Fruit fly (Drosophila melanogaster): ENCODE data around the gene nAChRalpha1.

Gene nAChRalpha1

dm6 chr3R:24368064-24368463 is 88.9 kb downstream of the nAChRalpha1 start, which contains the start of the genes CG42812 and CG33341:
CG42812 (minus strand) TSS chr3R:24368164.
CG33341 (plus strand) TSS chr3R:24368358.
- TF ChIP-seq N (GFP tag; optimal IDR thresholded peaks at IDR 0.05) = no peak

dm6 chr3R:24367120-24367519 is 89.8 kb downstream of the nAChRalpha1 start, which contains the start of gene CG42811:
CG42811 (minus strand) TSS chr3R:24367220.
- TF ChIP-seq brk (GFP tag; optimal IDR thresholded peaks at IDR 0.05) (no peak), N (GFP tag; optimal IDR thresholded peaks at IDR 0.05) (no peak), pan (optimal IDR thresholded peaks at IDR 0.05) (no peak), fru (GFP tag; optimal IDR thresholded peaks at IDR 0.05) (no peak), psq (GFP tag; optimal IDR thresholded peaks at IDR 0.05) (no peak), rgr (GFP tag; optimal IDR thresholded peaks at IDR 0.05) (no peak), sv (GFP tag; optimal IDR thresholded peaks at IDR 0.05) (no peak), dsf (GFP tag; optimal IDR thresholded peaks at IDR 0.05; ENCODE audit: borderline replicate concordance) (no peak)

dm6 chr3R:24364880-24365604 is 91.9 kb downstream of the nAChRalpha1 start, which contains the start of the genes CG17784 and CG13613:
CG17784 (minus strand) TSS chr3R:24364980.
CG13613 (plus strand) TSS chr3R:24365554.
- TF ChIP-seq jim (GFP tag; optimal IDR thresholded peaks at IDR 0.05) (no peak), Rel (GFP tag; optimal IDR thresholded peaks at IDR 0.05) (no peak), Rel (tag; optimal IDR thresholded peaks at IDR 0.05) (no peak), Myc (optimal IDR thresholded peaks at IDR 0.05) (no peak), fru (GFP tag; optimal IDR thresholded peaks at IDR 0.05) (no peak), Hnf4 (GFP tag; optimal IDR thresholded peaks at IDR 0.05) (no peak), h (GFP tag; optimal IDR thresholded peaks at IDR 0.05) (no peak), Dfd (GFP tag; optimal IDR thresholded peaks at IDR 0.05) (no peak), dl (GFP tag; optimal IDR thresholded peaks at IDR 0.05; ENCODE audit: insufficient read depth in 1 of 2, partially characterized antibody in 2 of 2) (no peak), Sp1 (GFP tag; optimal IDR thresholded peaks at IDR 0.05) (no peak), Mio (GFP tag; optimal IDR thresholded peaks at IDR 0.05) (no peak)

- TF ChIP-seq Hnf4 (GFP tag; optimal IDR thresholded peaks at IDR 0.05) (no peak), Hr83 (GFP tag; optimal IDR thresholded peaks at IDR 0.05; ENCODE audit: poor library complexity, severe bottlenecking) (no peak)
Observed at dm6 chr3R:24362838-24363237, 94.1 kb downstream of the nAChRalpha1 start, which contains the start of gene CG33340. CG33340 (plus strand) TSS chr3R:24363138.

dm6 chr3R:24361583-24361982 is 95.4 kb downstream of the nAChRalpha1 start, which contains the start of the genes CG5762 and CG33339:
CG5762 (minus strand) TSS chr3R:24361683.
CG33339 (plus strand) TSS chr3R:24361847.
- no peak for TF ChIP-seq dl (GFP tag; optimal IDR thresholded peaks at IDR 0.05; ENCODE audit: insufficient read depth in 1 of 2, partially characterized antibody in 2 of 2)
- TF ChIP-seq Mio (GFP tag; optimal IDR thresholded peaks at IDR 0.05) = no peak
- TF ChIP-seq woc (GFP tag; optimal IDR thresholded peaks at IDR 0.05) = no peak
- TF ChIP-seq pan (optimal IDR thresholded peaks at IDR 0.05) = no peak
- TF ChIP-seq psq (GFP tag; optimal IDR thresholded peaks at IDR 0.05) = no peak
- no peak for TF ChIP-seq dmrt93B (GFP tag; optimal IDR thresholded peaks at IDR 0.05)
- TF ChIP-seq OdsH (GFP tag; optimal IDR thresholded peaks at IDR 0.05) = no peak
- TF ChIP-seq Dfd (GFP tag; optimal IDR thresholded peaks at IDR 0.05) = no peak
- TF ChIP-seq CG9705 (GFP tag; optimal IDR thresholded peaks at IDR 0.05) = no peak
- TF ChIP-seq Dif (GFP tag; optimal IDR thresholded peaks at IDR 0.05; ENCODE audit: partially characterized antibody) = no peak
- no peak for TF ChIP-seq Sp1 (GFP tag; optimal IDR thresholded peaks at IDR 0.05)
- no peak for TF ChIP-seq Hnf4 (GFP tag; optimal IDR thresholded peaks at IDR 0.05)
- TF ChIP-seq Myc (optimal IDR thresholded peaks at IDR 0.05) = no peak
- no peak for TF ChIP-seq N (GFP tag; optimal IDR thresholded peaks at IDR 0.05)
- no peak for TF ChIP-seq rgr (GFP tag; optimal IDR thresholded peaks at IDR 0.05)

- TF ChIP-seq woc (GFP tag; optimal IDR thresholded peaks at IDR 0.05) = no peak
- TF ChIP-seq Myc (optimal IDR thresholded peaks at IDR 0.05) = peak; percentile 57
Observed at dm6 chr3R:24359957-24360356, 97.0 kb downstream of the nAChRalpha1 start, which contains the start of gene CG18528. CG18528 (minus strand) TSS chr3R:24360144.

- no peak for TF ChIP-seq Dfd (GFP tag; optimal IDR thresholded peaks at IDR 0.05)
- no peak for TF ChIP-seq sage (GFP tag; optimal IDR thresholded peaks at IDR 0.05)
- no peak for TF ChIP-seq HLH106 (tag; optimal IDR thresholded peaks at IDR 0.05)
- no peak for TF ChIP-seq woc (GFP tag; optimal IDR thresholded peaks at IDR 0.05)
- TF ChIP-seq Hnf4 (GFP tag; optimal IDR thresholded peaks at IDR 0.05) = no peak
Observed at dm6 chr3R:24357698-24358097, 99.3 kb downstream of the nAChRalpha1 start, which contains the start of gene Golgin84. Golgin84 (minus strand) TSS chr3R:24357938.
